Fruit fly (Drosophila melanogaster) whole organism, embryonic: ENCODE results near the gene CG31131.

ENCODE experiments used
- CG11085 ChIP-seq: fragments of 200-800 bp; sonication (Bioruptor generic); IDR thresholded peaks from 2 replicates; pipeline ENCODE4 v1.3.6; 2022; ENCODE audit warnings: missing biosample characterization, missing genetic modification characterization
- CG11696 ChIP-seq: fragments of 200-800 bp; sonication (Bioruptor generic); IDR thresholded peaks from 2 replicates; pipeline ENCODE4 v1.3.6; 2022; ENCODE audit warnings: missing biosample characterization, missing genetic modification characterization
- CG12769 ChIP-seq: fragments of 200-800 bp; sonication (Bioruptor generic); optimal IDR thresholded peaks from 2 replicates; lab custom pipeline; 2019; ENCODE audit warnings: missing biosample characterization, mild to moderate bottlenecking, missing genetic modification characterization, moderate library complexity
- CG13287 ChIP-seq: fragments of 200-800 bp; sonication (Bioruptor generic); IDR thresholded peaks from 2 replicates; pipeline ENCODE4 v1.3.6; 2022; ENCODE audit warnings: missing biosample characterization, missing genetic modification characterization; ENCODE audit not compliant: partially characterized antibody
- CG13624 ChIP-seq: fragments of 200-800 bp; sonication (Bioruptor generic); optimal IDR thresholded peaks from 2 replicates; lab custom pipeline; 2016; ENCODE audit warnings: missing biosample characterization, missing genetic modification characterization
- CG1529 ChIP-seq: fragments of 200-800 bp; sonication (Bioruptor generic); optimal IDR thresholded peaks from 3 replicates; lab custom pipeline; 2018; ENCODE audit warnings: missing biosample characterization, missing genetic modification characterization
- CG15696 ChIP-seq: fragments of 200-800 bp; sonication (Bioruptor generic); optimal IDR thresholded peaks from 2 replicates; lab custom pipeline; 2019; ENCODE audit warnings: missing biosample characterization, mild to moderate bottlenecking, missing genetic modification characterization, moderate library complexity
- CG17328 ChIP-seq: fragments of 200-800 bp; sonication (Bioruptor generic); IDR thresholded peaks from 2 replicates; pipeline ENCODE4 v1.3.6; 2022; ENCODE audit warnings: missing biosample characterization, missing genetic modification characterization
- CG2678 ChIP-seq: fragments of 200-800 bp; sonication (Bioruptor generic); optimal IDR thresholded peaks from 3 replicates; lab custom pipeline; 2019; ENCODE audit warnings: missing biosample characterization, mild to moderate bottlenecking, missing genetic modification characterization, moderate library complexity
- CG32767 ChIP-seq: fragments of 200-800 bp; sonication (Bioruptor generic); IDR thresholded peaks from 2 replicates; pipeline ENCODE4 v1.3.6; 2022; ENCODE audit warnings: missing biosample characterization, missing genetic modification characterization
- CG3281 ChIP-seq: fragments of 200-800 bp; sonication (Bioruptor generic); optimal IDR thresholded peaks from 3 replicates; lab custom pipeline; 2017; ENCODE audit warnings: missing biosample characterization, mild to moderate bottlenecking, missing genetic modification characterization
- CG34376 ChIP-seq: fragments of 200-800 bp; sonication (Bioruptor generic); optimal IDR thresholded peaks from 2 replicates; lab custom pipeline; 2018; ENCODE audit warnings: missing biosample characterization, mild to moderate bottlenecking, missing genetic modification characterization
- CG6175 ChIP-seq: fragments of 200-800 bp; sonication (Bioruptor generic); IDR thresholded peaks from 3 replicates; pipeline ENCODE4 v1.3.6; 2022; ENCODE audit warnings: missing biosample characterization, missing genetic modification characterization
- CG6854 ChIP-seq: fragments of 200-800 bp; sonication (Bioruptor generic); optimal IDR thresholded peaks from 3 replicates; lab custom pipeline; 2017; ENCODE audit warnings: missing biosample characterization, mild to moderate bottlenecking, missing genetic modification characterization
- CG7745 ChIP-seq: fragments of 200-800 bp; sonication (Bioruptor generic); optimal IDR thresholded peaks from 2 replicates; lab custom pipeline; 2018; ENCODE audit warnings: missing biosample characterization, mild to moderate bottlenecking, missing genetic modification characterization, moderate library complexity
- CG8944 ChIP-seq: fragments of 200-800 bp; sonication (Bioruptor generic); optimal IDR thresholded peaks from 3 replicates; lab custom pipeline; 2016; ENCODE audit warnings: missing biosample characterization, missing genetic modification characterization
- CG9876 ChIP-seq: fragments of 200-800 bp; sonication (Bioruptor generic); optimal IDR thresholded peaks from 2 replicates; lab custom pipeline; 2016; ENCODE audit warnings: missing biosample characterization, missing genetic modification characterization
- Drgx ChIP-seq: fragments of 200-800 bp; sonication (Bioruptor generic); IDR thresholded peaks from 2 replicates; pipeline ENCODE4 v1.3.6; 2022; ENCODE audit warnings: missing biosample characterization, missing genetic modification characterization
- Fer2 ChIP-seq: fragments of 200-800 bp; sonication (Bioruptor generic); optimal IDR thresholded peaks from 2 replicates; lab custom pipeline; 2018; ENCODE audit warnings: missing biosample characterization, mild to moderate bottlenecking, missing genetic modification characterization, moderate library complexity
- H15 ChIP-seq: fragments of 200-800 bp; sonication (Bioruptor generic); IDR thresholded peaks from 3 replicates; pipeline ENCODE4 v1.3.6; 2022; ENCODE audit warnings: missing biosample characterization, missing genetic modification characterization
- HHEX ChIP-seq: fragments of 200-800 bp; sonication (Bioruptor generic); optimal IDR thresholded peaks from 3 replicates; lab custom pipeline; 2017; ENCODE audit warnings: missing biosample characterization, mild to moderate bottlenecking, missing genetic modification characterization, missing genetic modification reagents
- Hmr ChIP-seq: fragments of 200-800 bp; sonication (Bioruptor generic); optimal IDR thresholded peaks from 3 replicates; lab custom pipeline; 2017; ENCODE audit warnings: mild to moderate bottlenecking, missing biosample characterization, missing genetic modification reagents, missing genetic modification characterization
- Jarid2 ChIP-seq: fragments of 200-800 bp; sonication (Bioruptor generic); optimal IDR thresholded peaks from 3 replicates; lab custom pipeline; 2017; ENCODE audit warnings: mild to moderate bottlenecking, missing biosample characterization, missing genetic modification reagents, missing genetic modification characterization
- Meics ChIP-seq: fragments of 200-800 bp; sonication (Bioruptor generic); optimal IDR thresholded peaks from 2 replicates; lab custom pipeline; 2017; ENCODE audit warnings: missing biosample characterization, mild to moderate bottlenecking, missing genetic modification characterization
- NFAT ChIP-seq: fragments of 200-800 bp; sonication (Bioruptor generic); IDR thresholded peaks from 2 replicates; pipeline ENCODE4 v1.3.6; 2022; ENCODE audit warnings: missing biosample characterization, missing genetic modification characterization
- Oli ChIP-seq: fragments of 200-800 bp; sonication (Bioruptor generic); optimal IDR thresholded peaks from 2 replicates; lab custom pipeline; 2018; ENCODE audit warnings: missing biosample characterization, mild to moderate bottlenecking, missing genetic modification characterization, moderate library complexity
- Opbp ChIP-seq: fragments of 200-800 bp; sonication (Bioruptor generic); IDR thresholded peaks from 3 replicates; pipeline ENCODE4 v1.3.6; 2022; ENCODE audit warnings: missing biosample characterization, missing genetic modification characterization; ENCODE audit not compliant: partially characterized antibody
- Six4 ChIP-seq: fragments of 200-800 bp; sonication (Bioruptor generic); optimal IDR thresholded peaks from 2 replicates; lab custom pipeline; 2016; ENCODE audit warnings: missing biosample characterization, missing genetic modification characterization
- Sry-δ ChIP-seq: fragments of 200-800 bp; sonication (Bioruptor generic); optimal IDR thresholded peaks from 2 replicates; lab custom pipeline; 2016; ENCODE audit warnings: missing biosample characterization, missing genetic modification characterization
- Usf ChIP-seq: fragments of 200-800 bp; sonication (Bioruptor generic); optimal IDR thresholded peaks from 2 replicates; lab custom pipeline; 2017; ENCODE audit warnings: missing genotype, missing biosample characterization, missing genetic modification characterization
- chinmo ChIP-seq: fragments of 200-800 bp; sonication (Bioruptor generic); IDR thresholded peaks from 4 replicates; pipeline ENCODE4 v1.3.6; 2022; ENCODE audit warnings: missing biosample characterization, missing genetic modification characterization; ENCODE audit not compliant: partially characterized antibody
- ci ChIP-seq: fragments of 200-800 bp; sonication (Bioruptor generic); IDR thresholded peaks from 3 replicates; pipeline ENCODE4 v1.3.6; 2022; ENCODE audit warnings: missing biosample characterization, missing genetic modification characterization
- dysf ChIP-seq: fragments of 200-800 bp; sonication (Bioruptor generic); IDR thresholded peaks from 3 replicates; pipeline ENCODE4 v1.3.6; 2022; ENCODE audit warnings: missing biosample characterization, missing genetic modification characterization
- exex ChIP-seq: fragments of 200-800 bp; sonication (Bioruptor generic); optimal IDR thresholded peaks from 4 replicates; lab custom pipeline; 2018; ENCODE audit warnings: missing biosample characterization, mild to moderate bottlenecking, missing genetic modification characterization, moderate library complexity
- gcm2 ChIP-seq: fragments of 200-800 bp; sonication (Bioruptor generic); optimal IDR thresholded peaks from 2 replicates; lab custom pipeline; 2016; ENCODE audit warnings: missing biosample characterization, missing genetic modification characterization
- kah ChIP-seq: fragments of 200-800 bp; sonication (Bioruptor generic); optimal IDR thresholded peaks from 2 replicates; lab custom pipeline; 2018; ENCODE audit warnings: missing biosample characterization, mild to moderate bottlenecking, missing genetic modification characterization
- lmd ChIP-seq: fragments of 200-800 bp; sonication (Bioruptor generic); IDR thresholded peaks from 2 replicates; pipeline ENCODE4 v1.3.6; 2022; ENCODE audit warnings: missing biosample characterization, missing genetic modification characterization
- nerfin-2 ChIP-seq: fragments of 200-800 bp; sonication (Bioruptor generic); IDR thresholded peaks from 2 replicates; pipeline ENCODE4 v1.3.6; 2022; ENCODE audit warnings: missing biosample characterization, missing genetic modification characterization; ENCODE audit not compliant: partially characterized antibody
- pb ChIP-seq: fragments of 200-800 bp; sonication (Bioruptor generic); optimal IDR thresholded peaks from 3 replicates; lab custom pipeline; 2016; ENCODE audit warnings: missing biosample characterization, missing genetic modification characterization
- peb ChIP-seq: fragments of 200-800 bp; sonication (Bioruptor generic); IDR thresholded peaks from 2 replicates; pipeline ENCODE4 v1.3.6; 2022; ENCODE audit warnings: missing biosample characterization, missing genetic modification characterization
- sc ChIP-seq, 3 experiments: fragments of >200 bp in 2 of 3; fragments of 200-800 bp in 1 of 3; sonication (Bioruptor generic) in 1 of 3; optimal IDR thresholded peaks; 2 replicates in 2 of 3; 3 replicates in 1 of 3; lab custom pipeline; 2017; ENCODE audit warnings: mild to moderate bottlenecking in 1 of 3, missing biosample characterization in 1 of 3, missing genetic modification characterization in 1 of 3, missing genetic modification reagents in 1 of 3
- sr ChIP-seq: fragments of 200-800 bp; sonication (Bioruptor generic); IDR thresholded peaks from 3 replicates; pipeline ENCODE4 v1.3.6; 2022; ENCODE audit warnings: missing biosample characterization, missing genetic modification characterization
- sug ChIP-seq: fragments of 200-800 bp; optimal IDR thresholded peaks from 2 replicates; lab custom pipeline; 2019; ENCODE audit warnings: missing biosample characterization, mild to moderate bottlenecking, missing genetic modification characterization, moderate library complexity
- ttk ChIP-seq: fragments of 200-800 bp; sonication (Bioruptor generic); IDR thresholded peaks from 2 replicates; pipeline ENCODE4 v2.1.2; 2022; ENCODE audit warnings: missing biosample characterization, missing genetic modification characterization
- zen ChIP-seq: fragments of 200-800 bp; sonication (Bioruptor generic); optimal IDR thresholded peaks from 3 replicates; lab custom pipeline; 2018; ENCODE audit warnings: missing biosample characterization, mild to moderate bottlenecking, missing genetic modification characterization, moderate library complexity

The CG31131 gene

DNA sequence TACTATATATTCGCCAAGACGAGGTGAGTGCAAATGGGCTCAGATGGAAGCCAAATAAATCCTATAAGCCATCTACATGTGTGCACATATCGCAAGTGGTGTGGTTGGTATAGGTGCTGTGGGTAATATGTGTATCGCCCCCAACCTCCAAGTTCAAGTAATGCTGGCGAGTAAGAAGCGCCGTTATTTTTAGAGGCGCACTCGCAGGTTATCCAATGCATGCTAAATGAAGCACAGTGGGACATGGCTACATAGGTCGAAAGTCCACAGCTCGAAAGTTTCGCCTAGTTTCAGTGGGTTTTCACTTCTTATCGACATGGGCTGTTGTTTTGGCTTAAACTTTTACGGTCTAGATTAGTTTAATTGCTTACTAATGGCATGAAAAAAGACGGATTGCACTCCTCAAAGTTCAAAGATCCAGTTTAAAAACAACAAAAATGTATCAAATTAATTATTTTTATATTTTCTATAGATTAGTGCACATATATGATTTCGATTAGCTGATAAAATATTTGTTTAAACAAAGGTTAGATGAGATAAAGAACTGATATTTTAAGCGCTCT, 37.0 kb downstream of the CG31131 start (continued):
- no peak for TF ChIP-seq Usf (GFP tag; lab: Kevin White, UChicago)
- 0 out of 2 replicates have a peak, but pooled peaks have one; percentile 6 for TF ChIP-seq Drgx (GFP tag; lab: Robert Waterston, UW)
- no peak for TF ChIP-seq sr (GFP tag; lab: Robert Waterston, UW)
- TF ChIP-seq CG6854 (GFP tag; lab: Kevin White, UChicago) = no peak
- no peak for TF ChIP-seq NFAT (GFP tag; lab: Robert Waterston, UW)

DNA sequence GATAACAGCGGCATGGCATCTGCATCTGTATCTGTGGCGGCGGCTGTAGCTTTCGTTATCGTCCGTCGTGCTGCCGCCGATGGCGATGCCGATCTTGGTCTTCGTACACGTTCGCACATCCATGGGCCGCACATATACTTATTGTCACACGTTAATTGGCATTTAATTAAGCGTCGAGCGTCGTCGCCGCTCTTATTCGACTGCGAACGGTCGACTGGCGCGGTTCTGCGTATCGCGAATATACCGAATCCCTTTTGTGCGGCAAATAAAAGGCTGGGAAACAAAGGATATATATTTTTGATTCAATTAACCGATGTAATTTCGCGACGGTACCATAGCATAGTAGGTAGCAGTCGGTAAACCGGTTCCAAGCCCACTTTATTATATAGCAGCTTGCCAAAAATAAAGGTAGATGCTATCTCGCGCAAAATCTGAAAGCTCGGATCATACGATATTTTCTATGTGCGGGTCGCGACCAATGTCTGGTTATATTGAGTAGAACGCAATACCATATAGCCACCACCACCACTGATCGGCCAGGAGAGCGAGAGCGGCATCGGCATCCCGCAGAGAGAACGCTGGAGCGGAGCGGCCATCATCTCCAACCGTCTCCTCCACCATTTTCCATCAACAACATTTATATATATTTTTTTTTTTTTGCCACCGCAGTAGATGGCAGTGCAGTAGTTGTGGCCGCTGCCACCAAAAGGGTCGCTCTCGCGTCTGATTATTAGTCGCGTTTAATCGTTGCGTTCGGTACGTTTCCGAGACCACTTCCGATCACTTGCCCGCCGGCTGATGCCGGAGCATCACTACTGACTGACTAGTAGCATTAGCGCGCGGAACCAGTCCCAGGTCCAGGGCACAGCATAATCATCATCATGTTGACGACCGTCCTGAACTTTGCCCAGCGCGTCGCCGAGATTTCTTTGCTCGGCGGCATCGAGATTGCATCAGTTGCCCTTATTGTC, 37.7 kb downstream of the CG31131 start, which contains the start of gene mino:
mino (plus strand) TSS at position 192 of the 971 bp plus-strand sequence.
- TF ChIP-seq sug (tag; lab: Kevin White, UChicago) (peak; percentile 70), CG9876 (GFP tag; lab: Kevin White, UChicago) (no peak), pb (GFP tag; lab: Kevin White, UChicago) (no peak), CG2678 (tag; lab: Kevin White, UChicago) (peak; percentile 28), sc (optimal IDR thresholded peaks at IDR 0.05; lab: Kevin White, UChicago) (no peak), sc (GFP tag; optimal IDR thresholded peaks at IDR 0.05; lab: Kevin White, UChicago) (no peak), Jarid2 (peak; percentile 17), CG1529 (GFP tag; lab: Kevin White, UChicago) (no peak), CG13624 (GFP tag; lab: Kevin White, UChicago) (peak; percentile 57), CG13287 (0 out of 2 replicates have a peak, but pooled peaks have one; percentile 19), chinmo (peak; percentile 73; the same call in 3 of the 4 replicates), Meics (GFP tag; lab: Kevin White, UChicago) (peak; percentile 24), nerfin-2 (GFP tag; lab: Robert Waterston, UW) (no peak), CG34376 (peak; percentile 80), gcm2 (GFP tag; lab: Kevin White, UChicago) (no peak), lmd (GFP tag; lab: Robert Waterston, UW) (no peak), Hmr (GFP tag; lab: Kevin White, UChicago) (peak; percentile 4), CG7745 (tag; lab: Kevin White, UChicago) (no peak), zen (tag; lab: Kevin White, UChicago) (peak; percentile 44), Six4 (GFP tag; lab: Kevin White, UChicago) (no peak), ci (GFP tag; lab: Robert Waterston, UW) (0 out of 3 replicates have a peak, but pooled peaks have one; percentile 15), CG12769 (tag; lab: Kevin White, UChicago) (peak; percentile 23), CG3281 (GFP tag; lab: Kevin White, UChicago) (peak; percentile 34), CG6175 (GFP tag; lab: Robert Waterston, UW) (0 out of 3 replicates have a peak, but pooled peaks have one; percentile 50), Fer2 (tag; lab: Kevin White, UChicago) (no peak), HHEX (GFP tag; lab: Kevin White, UChicago) (peak; percentile 16), CG17328 (GFP tag; lab: Robert Waterston, UW) (no peak), CG11085 (GFP tag; lab: Robert Waterston, UW) (0 out of 2 replicates have a peak, but pooled peaks have one; percentile 9), peb (GFP tag; lab: Robert Waterston, UW) (no peak), CG32767 (GFP tag; lab: Robert Waterston, UW) (no peak), Sry-δ (GFP tag; lab: Kevin White, UChicago) (no peak), kah (GFP tag; lab: Kevin White, UChicago) (peak; percentile 7), Opbp (GFP tag; lab: Robert Waterston, UW) (no peak), CG15696 (no peak), CG8944 (GFP tag; lab: Kevin White, UChicago) (no peak), ttk (no peak), Oli (tag; lab: Kevin White, UChicago) (no peak), CG11696 (GFP tag; lab: Robert Waterston, UW) (no peak), exex (tag; lab: Kevin White, UChicago) (peak; percentile 92), H15 (GFP tag; lab: Robert Waterston, UW) (no peak), dysf (GFP tag; lab: Robert Waterston, UW) (no peak; the same call in 2 of the 3 replicates)
